Worm (Caenorhabditis elegans) whole organism, late embryonic: ENCODE data around the gene ssp-33.

Experiments used
- C08G9.2 ChIP-seq: sonication (generic microtip); optimal IDR thresholded peaks from 2 replicates; lab custom pipeline; 2016; ENCODE audit warnings: mild to moderate bottlenecking, missing genetic modification characterization, moderate library complexity, missing compliant biosample characterization
- C38D4.7 ChIP-seq: fragments of 200-800 bp; sonication (Bioruptor generic); optimal IDR thresholded peaks from 2 replicates; lab custom pipeline; 2018; ENCODE audit warnings: mild to moderate bottlenecking, missing genetic modification characterization, moderate library complexity, missing compliant biosample characterization
- K02D7.2 ChIP-seq: sonication (generic microtip); optimal IDR thresholded peaks from 2 replicates; lab custom pipeline; 2017; ENCODE audit warnings: mild to moderate bottlenecking, missing genetic modification characterization, missing compliant biosample characterization
- T23F11.4 ChIP-seq: fragments of 200-800 bp; sonication (Bioruptor generic); optimal IDR thresholded peaks from 2 replicates; lab custom pipeline; 2018; ENCODE audit warnings: mild to moderate bottlenecking, missing genetic modification characterization, missing compliant biosample characterization
- Y22D7AL.16 ChIP-seq: sonication (generic microtip); optimal IDR thresholded peaks from 2 replicates; lab custom pipeline; 2016; ENCODE audit warnings: missing genetic modification characterization, missing compliant biosample characterization
- ceh-19 ChIP-seq: fragments of 200-800 bp; sonication (Bioruptor generic); optimal IDR thresholded peaks from 2 replicates; lab custom pipeline; 2018; ENCODE audit warnings: mild to moderate bottlenecking, missing genetic modification characterization, missing compliant biosample characterization
- ceh-24 ChIP-seq: sonication (generic microtip); optimal IDR thresholded peaks from 2 replicates; lab custom pipeline; 2016; ENCODE audit warnings: mild to moderate bottlenecking, missing genetic modification characterization, missing compliant biosample characterization
- ceh-31 ChIP-seq: sonication (generic microtip); optimal IDR thresholded peaks from 2 replicates; lab custom pipeline; 2016; ENCODE audit warnings: missing genetic modification characterization, missing compliant biosample characterization
- ceh-34 ChIP-seq: sonication (generic microtip); optimal IDR thresholded peaks from 2 replicates; lab custom pipeline; 2016; ENCODE audit warnings: mild to moderate bottlenecking, missing genetic modification characterization, missing compliant biosample characterization
- ceh-45 ChIP-seq: fragments of 200-800 bp; sonication (Bioruptor generic); IDR thresholded peaks from 2 replicates; pipeline ENCODE4 v1.3.6; 2022; ENCODE audit warnings: missing genetic modification reagents, missing genetic modification characterization, missing compliant biosample characterization
- che-1 ChIP-seq: sonication (generic microtip); optimal IDR thresholded peaks from 2 replicates; lab custom pipeline; 2016; ENCODE audit warnings: mild to moderate bottlenecking, missing genetic modification characterization, missing compliant biosample characterization
- dmd-4 ChIP-seq: sonication (generic microtip); optimal IDR thresholded peaks from 2 replicates; lab custom pipeline; 2016; ENCODE audit warnings: borderline replicate concordance, missing genetic modification characterization, missing compliant biosample characterization
- dve-1 ChIP-seq: sonication (generic microtip); optimal IDR thresholded peaks from 2 replicates; lab custom pipeline; 2017; ENCODE audit warnings: antibody characterized with exemption, mild to moderate bottlenecking, missing genetic modification characterization, missing compliant biosample characterization
- elt-4 ChIP-seq: sonication (generic microtip); optimal IDR thresholded peaks from 2 replicates; lab custom pipeline; 2016; ENCODE audit warnings: missing genetic modification characterization, missing compliant biosample characterization
- fax-1 ChIP-seq: sonication (generic microtip); optimal IDR thresholded peaks from 2 replicates; lab custom pipeline; 2016; ENCODE audit warnings: missing genotype, missing genetic modification characterization, missing compliant biosample characterization
- fkh-6 ChIP-seq: sonication (generic microtip); optimal IDR thresholded peaks from 2 replicates; lab custom pipeline; 2016; ENCODE audit warnings: missing genetic modification characterization, missing compliant biosample characterization
- gmeb-2 ChIP-seq: sonication (generic microtip); optimal IDR thresholded peaks from 2 replicates; lab custom pipeline; 2016; ENCODE audit warnings: missing genetic modification characterization, inconsistent platforms, missing compliant biosample characterization
- hlh-30 ChIP-seq: sonication (generic microtip); optimal IDR thresholded peaks from 2 replicates; lab custom pipeline; 2017; ENCODE audit warnings: antibody characterized with exemption, missing genetic modification characterization, missing compliant biosample characterization; ENCODE audit not compliant: insufficient read depth
- hlh-8 ChIP-seq: sonication (generic microtip); optimal IDR thresholded peaks from 2 replicates; lab custom pipeline; 2016; ENCODE audit warnings: missing genotype, missing genetic modification characterization, missing compliant biosample characterization
- madf-2 ChIP-seq: sonication (generic microtip); optimal IDR thresholded peaks from 2 replicates; lab custom pipeline; 2017; ENCODE audit warnings: missing genetic modification characterization, missing compliant biosample characterization
- nfya-1 ChIP-seq: sonication (generic microtip); optimal IDR thresholded peaks from 2 replicates; lab custom pipeline; 2017; ENCODE audit warnings: missing genetic modification characterization, mild to moderate bottlenecking, missing compliant biosample characterization, antibody characterized with exemption, moderate library complexity
- odd-2 ChIP-seq: sonication (generic microtip); optimal IDR thresholded peaks from 2 replicates; lab custom pipeline; 2017; ENCODE audit warnings: antibody characterized with exemption, mild to moderate bottlenecking, missing genetic modification characterization, missing compliant biosample characterization
- pag-3 ChIP-seq: sonication (generic microtip); optimal IDR thresholded peaks from 2 replicates; lab custom pipeline; 2016; ENCODE audit warnings: missing compliant biosample characterization, missing genetic modification characterization, borderline replicate concordance
- pat-9 ChIP-seq: fragments of 200-800 bp; sonication (Bioruptor generic); optimal IDR thresholded peaks from 2 replicates; lab custom pipeline; 2018; ENCODE audit warnings: mild to moderate bottlenecking, missing genetic modification characterization, moderate library complexity, missing compliant biosample characterization
- pha-2 ChIP-seq: sonication (generic microtip); optimal IDR thresholded peaks from 2 replicates; lab custom pipeline; 2017; ENCODE audit warnings: mild to moderate bottlenecking, missing genetic modification characterization, missing compliant biosample characterization
- pha-4 ChIP-seq: fragments of 150-350 bp; optimal IDR thresholded peaks from 2 replicates; lab custom pipeline; 2018; ENCODE audit warnings: missing biosample characterization, missing genetic modification reagents, missing genetic modification characterization
- ref-2 ChIP-seq: sonication (generic microtip); optimal IDR thresholded peaks from 2 replicates; lab custom pipeline; 2016; ENCODE audit warnings: missing genetic modification characterization, missing compliant biosample characterization
- syd-9 ChIP-seq: sonication (generic microtip); optimal IDR thresholded peaks from 2 replicates; lab custom pipeline; 2016; ENCODE audit warnings: mild to moderate bottlenecking, missing genetic modification characterization, moderate library complexity, missing compliant biosample characterization
- tbx-7 ChIP-seq: sonication (generic microtip); optimal IDR thresholded peaks from 2 replicates; lab custom pipeline; 2016; ENCODE audit warnings: missing genotype, missing genetic modification characterization, missing compliant biosample characterization
- unc-3 ChIP-seq, 2 experiments: fragments of 200-800 bp in 1 of 2; sonication (Bioruptor generic) in 1 of 2; sonication (generic microtip) in 1 of 2; conservative IDR thresholded peaks in 1 of 2; optimal IDR thresholded peaks in 1 of 2; 2 replicates each; pipeline versions ENCODE4 v1.3.6 to Lab custom; 2016 to 2022; ENCODE audit warnings: missing compliant biosample characterization in 2 of 2, missing genetic modification characterization in 2 of 2, missing genetic modification reagents in 1 of 2
- unc-55 ChIP-seq: sonication (generic microtip); optimal IDR thresholded peaks from 2 replicates; lab custom pipeline; 2017; ENCODE audit warnings: missing biosample characterization, missing genetic modification reagents, missing genetic modification characterization

ssp-33 gene

DNA sequence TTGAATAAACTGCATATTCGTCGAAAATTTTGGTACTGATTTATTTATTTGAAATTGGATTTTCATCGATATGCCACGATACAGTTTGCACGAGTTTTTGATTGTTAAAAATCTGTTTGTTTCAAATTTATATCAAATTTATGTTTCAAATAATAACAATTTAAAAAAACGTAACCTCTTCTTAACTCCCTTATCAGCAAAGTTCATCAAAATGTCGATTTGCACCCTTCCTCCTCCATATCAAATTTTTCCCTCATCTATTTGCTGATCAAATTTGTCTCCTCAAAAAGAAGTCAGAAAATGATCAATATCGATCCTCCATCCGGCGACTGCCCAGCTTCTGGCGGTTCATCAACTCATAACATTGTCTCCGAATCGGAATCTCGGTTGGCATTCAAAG lies at the start of gene ssp-33:
Gene ssp-33 (plus strand): TSS at position 301 of the 400 bp plus-strand sequence.
- no peak for TF ChIP-seq pag-3
- no peak for TF ChIP-seq madf-2

DNA sequence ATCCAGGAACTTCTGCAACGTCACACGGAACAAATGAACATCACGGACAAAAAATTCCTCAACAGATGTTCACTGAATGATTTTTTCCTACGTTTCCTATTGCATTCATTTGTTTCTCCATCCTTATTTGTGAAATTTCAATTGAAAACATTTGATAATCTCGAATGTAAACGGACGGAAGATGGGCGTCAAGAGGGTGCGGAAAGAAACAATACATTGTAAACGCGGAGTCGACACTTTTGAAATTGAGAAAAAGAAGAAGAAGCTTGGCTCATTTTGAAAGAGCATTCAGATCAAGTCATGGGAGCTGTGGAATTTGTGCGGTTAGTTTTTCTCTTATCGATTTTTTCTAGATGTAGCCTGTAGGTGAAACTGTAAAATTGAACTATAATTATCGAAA lies 48.2 kb upstream of the ssp-33 start, which contains the start of gene C47E8.9:
Gene C47E8.9 (plus strand): TSS at position 301 of the 400 bp plus-strand sequence.
- TF ChIP-seq nfya-1 (tag; lab: Kevin White, UChicago) (no peak), ceh-24 (tag; lab: Kevin White, UChicago) (no peak), C08G9.2 (no peak), fax-1 (no peak), ceh-19 (GFP tag; lab: Kevin White, UChicago) (no peak)

- TF ChIP-seq nfya-1 (tag; lab: Kevin White, UChicago), result no peak
- TF ChIP-seq Y22D7AL.16, result no peak
- no peak for TF ChIP-seq hlh-30 (tag; lab: Kevin White, UChicago)
These were observed 45.4 kb upstream of the ssp-33 start, which contains the start of gene C47E8.1 for ce11 chrV:14665728-14666127. TSS of gene C47E8.1 (plus strand) at chrV:14666028.

DNA sequence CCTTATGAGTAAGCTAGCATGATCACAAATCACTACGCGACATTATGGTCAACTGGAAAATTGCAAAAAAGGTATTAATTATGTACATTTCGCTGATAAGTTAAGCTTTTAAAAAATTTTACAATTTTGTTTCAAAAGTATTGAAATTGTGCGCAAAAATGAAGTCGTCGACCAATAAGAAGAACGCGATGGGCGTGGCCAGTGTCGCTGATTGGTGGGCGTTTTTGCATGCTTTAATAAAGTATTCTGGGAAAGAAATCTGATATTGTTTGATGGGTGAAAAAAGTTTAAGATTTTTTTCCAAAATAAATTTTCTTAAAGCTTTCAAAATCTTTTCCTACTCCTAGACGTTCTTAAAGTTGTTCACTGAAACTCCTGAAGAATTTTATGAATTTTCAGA lies 32.9 kb upstream of the ssp-33 start:
- TF ChIP-seq ceh-24 (tag; lab: Kevin White, UChicago) (no peak), elt-4 (tag; lab: Kevin White, UChicago) (no peak), nfya-1 (tag; lab: Kevin White, UChicago) (peak; percentile 81)

DNA sequence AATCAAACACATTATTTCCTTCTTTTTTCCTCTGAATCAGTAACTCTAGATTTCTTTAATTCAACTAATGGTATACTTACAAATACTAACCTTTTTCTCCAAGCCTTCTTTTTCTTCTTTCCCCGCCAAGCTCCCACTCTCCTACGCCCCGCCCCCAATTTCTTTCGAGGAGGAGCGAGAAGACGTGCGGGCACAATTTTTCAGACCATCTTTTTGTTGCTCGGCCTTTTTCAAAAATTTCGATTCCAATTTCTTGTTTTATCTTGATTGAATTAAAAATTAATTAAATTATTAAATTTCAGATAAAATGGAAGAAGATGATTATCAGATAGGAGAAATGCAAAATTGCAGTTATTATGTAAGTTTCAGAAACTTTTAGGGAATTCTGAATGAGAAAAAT lies 31.2 kb upstream of the ssp-33 start, which contains the start of gene C47E8.3:
Gene C47E8.3 (plus strand): TSS at position 301 of the 400 bp plus-strand sequence.
- no peak for TF ChIP-seq pat-9 (tag; lab: Kevin White, UChicago)
- no peak for TF ChIP-seq hlh-8
- TF ChIP-seq syd-9 (tag; lab: Kevin White, UChicago), result no peak
- no peak for TF ChIP-seq tbx-7 (tag; lab: Kevin White, UChicago)
- no peak for TF ChIP-seq ceh-45 (GFP tag; lab: Robert Waterston, UW)
- TF ChIP-seq K02D7.2, result no peak
- no peak for TF ChIP-seq pag-3
- TF ChIP-seq ceh-34 (tag; lab: Kevin White, UChicago), result no peak
- TF ChIP-seq ref-2, result no peak
- no peak for TF ChIP-seq fkh-6 (tag; lab: Kevin White, UChicago)
- no peak for TF ChIP-seq fax-1
- no peak for TF ChIP-seq pha-4
- no peak for TF ChIP-seq unc-55
- TF ChIP-seq ceh-31 (tag; lab: Kevin White, UChicago), result no peak
- TF ChIP-seq madf-2, result no peak
- TF ChIP-seq dmd-4 (tag; lab: Kevin White, UChicago), result no peak

DNA sequence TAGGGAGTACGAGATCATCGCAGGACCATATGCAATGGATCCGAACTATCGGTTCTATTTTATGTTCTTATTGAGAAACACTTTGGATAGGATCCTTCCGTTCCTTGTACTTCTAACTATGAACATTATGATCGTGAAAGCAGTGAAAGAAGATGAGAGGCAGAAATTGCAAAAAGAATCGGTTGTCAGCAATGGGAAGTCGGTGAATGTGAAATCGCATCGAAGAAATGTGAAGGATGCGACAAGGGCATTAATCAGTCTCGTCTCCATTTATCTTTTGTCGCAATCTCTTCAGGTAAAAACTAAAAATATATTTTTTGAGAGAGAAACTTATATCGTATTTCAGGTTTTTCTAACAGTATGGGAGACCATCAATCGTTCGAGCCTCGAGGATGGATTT lies 28.3 kb upstream of the ssp-33 start:
- no peak for TF ChIP-seq odd-2
- no peak for TF ChIP-seq T23F11.4 (GFP tag; lab: Kevin White, UChicago)
- TF ChIP-seq dve-1 (tag; lab: Kevin White, UChicago), result no peak
- no peak for TF ChIP-seq pha-2 (tag; lab: Kevin White, UChicago)
- TF ChIP-seq gmeb-2 (tag; lab: Kevin White, UChicago), result no peak
- no peak for TF ChIP-seq che-1 (tag; lab: Kevin White, UChicago)
- TF ChIP-seq unc-3 (GFP tag; conservative IDR thresholded peaks at IDR 0.05; lab: Robert Waterston, UW), result no peak
- no peak for TF ChIP-seq unc-3 (tag; optimal IDR thresholded peaks at IDR 0.05; lab: Kevin White, UChicago)
- no peak for TF ChIP-seq C38D4.7 (GFP tag; lab: Kevin White, UChicago)
